Worm (Caenorhabditis elegans) whole organism, L4 larva: ENCODE measurements around the gene H35N09.1.

Experiments used
- Y48G9A.11 ChIP-seq: fragments of 200-800 bp; sonication (Bioruptor generic); IDR thresholded peaks from 2 replicates; pipeline ENCODE4 v1.3.6; 2022; ENCODE audit warnings: missing genetic modification reagents, missing genetic modification characterization, missing compliant biosample characterization
- Y75B8A.6 ChIP-seq: fragments of 200-800 bp; sonication (Bioruptor generic); IDR thresholded peaks from 2 replicates; pipeline ENCODE4 v1.3.6; 2022; ENCODE audit warnings: missing genetic modification reagents, missing genetic modification characterization, missing compliant biosample characterization
- ceh-20 ChIP-seq: fragments of 200-800 bp; sonication (Bioruptor generic); IDR thresholded peaks from 2 replicates; pipeline ENCODE4 v1.3.6; 2022; ENCODE audit warnings: missing genetic modification reagents, missing genetic modification characterization, missing compliant biosample characterization
- ceh-32 ChIP-seq: sonication (generic microtip); optimal IDR thresholded peaks from 2 replicates; lab custom pipeline; 2016; ENCODE audit warnings: mild to moderate bottlenecking, missing genetic modification characterization, missing compliant biosample characterization; ENCODE audit not compliant: poor library complexity
- ceh-44 ChIP-seq: fragments of 200-800 bp; sonication (Bioruptor generic); IDR thresholded peaks from 2 replicates; pipeline ENCODE4 v1.3.6; 2022; ENCODE audit warnings: missing genetic modification reagents, missing genetic modification characterization, missing compliant biosample characterization
- ces-1 ChIP-seq: fragments of 150-350 bp; sonication (generic microtip); optimal IDR thresholded peaks from 4 replicates; lab custom pipeline; 2014; ENCODE audit warnings: missing biosample characterization, missing genetic modification reagents, missing genetic modification characterization
- daf-12 ChIP-seq: fragments of 150-350 bp; optimal IDR thresholded peaks from 2 replicates; lab custom pipeline; 2014; ENCODE audit warnings: missing biosample characterization, missing genetic modification reagents, missing genetic modification characterization
- daf-19 ChIP-seq: fragments of 200-800 bp; sonication (Bioruptor generic); conservative IDR thresholded peaks from 2 replicates; pipeline ENCODE4 v1.3.6; 2022; ENCODE audit warnings: missing genetic modification characterization, missing compliant biosample characterization
- daf-8 ChIP-seq: fragments of 200-800 bp; sonication (Bioruptor generic); IDR thresholded peaks from 2 replicates; pipeline ENCODE4 v1.3.6; 2022; ENCODE audit warnings: missing genetic modification characterization, missing compliant biosample characterization
- dve-1 ChIP-seq: sonication (generic microtip); optimal IDR thresholded peaks from 2 replicates; lab custom pipeline; 2017; ENCODE audit warnings: antibody characterized with exemption, mild to moderate bottlenecking, missing genetic modification characterization, missing compliant biosample characterization; ENCODE audit not compliant: insufficient read depth
- egl-27 ChIP-seq: sonication (generic microtip); optimal IDR thresholded peaks from 3 replicates; lab custom pipeline; 2017; ENCODE audit warnings: missing biosample characterization, missing genetic modification reagents, missing genetic modification characterization
- egl-43 ChIP-seq: fragments of 200-800 bp; sonication (Bioruptor generic); IDR thresholded peaks from 2 replicates; pipeline ENCODE4 v1.3.6; 2022; ENCODE audit warnings: missing genetic modification reagents, missing genetic modification characterization, missing compliant biosample characterization
- gei-8 ChIP-seq: fragments of 200-800 bp; sonication (Bioruptor generic); optimal IDR thresholded peaks from 2 replicates; lab custom pipeline; 2018; ENCODE audit warnings: mild to moderate bottlenecking, missing genetic modification characterization, missing compliant biosample characterization
- hif-1 ChIP-seq, 2 experiments: sonication (generic microtip); optimal IDR thresholded peaks; 2 replicates each; lab custom pipeline; 2016 to 2017; ENCODE audit warnings: missing compliant biosample characterization in 2 of 2, missing genetic modification characterization in 2 of 2, missing genetic modification reagents in 2 of 2, missing genotype in 2 of 2, mild to moderate bottlenecking in 1 of 2
- hlh-11 ChIP-seq: fragments of 200-800 bp; sonication (Bioruptor generic); optimal IDR thresholded peaks from 2 replicates; lab custom pipeline; 2018; ENCODE audit warnings: mild to moderate bottlenecking, missing genetic modification characterization, missing compliant biosample characterization
- hmg-1.1 ChIP-seq: fragments of 200-800 bp; sonication (Bioruptor generic); IDR thresholded peaks from 2 replicates; pipeline ENCODE4 v1.3.6; 2022; ENCODE audit warnings: missing genetic modification reagents, missing genetic modification characterization, missing compliant biosample characterization
- lim-7 ChIP-seq: fragments of 200-800 bp; sonication (Bioruptor generic); IDR thresholded peaks from 2 replicates; pipeline ENCODE4 v1.3.6; 2022; ENCODE audit warnings: missing genetic modification characterization, missing compliant biosample characterization
- lin-13 ChIP-seq: fragments of 150-350 bp; optimal IDR thresholded peaks from 2 replicates; lab custom pipeline; 2014; ENCODE audit warnings: missing biosample characterization, missing genetic modification reagents, missing genetic modification characterization
- lin-15B ChIP-seq: fragments of 150-350 bp; sonication (generic microtip); optimal IDR thresholded peaks from 3 replicates; lab custom pipeline; 2014; ENCODE audit warnings: missing biosample characterization, missing genetic modification characterization
- lin-29 ChIP-seq: fragments of 200-800 bp; sonication (Bioruptor generic); IDR thresholded peaks from 2 replicates; pipeline ENCODE4 v1.3.6; 2022; ENCODE audit warnings: missing genetic modification reagents, missing genetic modification characterization, missing compliant biosample characterization
- lir-3 ChIP-seq: sonication (generic microtip); optimal IDR thresholded peaks from 2 replicates; lab custom pipeline; 2016; ENCODE audit warnings: mild to moderate bottlenecking, missing genetic modification characterization, missing compliant biosample characterization
- lsy-2 ChIP-seq, 2 experiments: fragments of 150-350 bp in 1 of 2; sonication (generic microtip) in 1 of 2; optimal IDR thresholded peaks; 2 replicates each; lab custom pipeline; 2014 to 2017; ENCODE audit warnings: missing biosample characterization in 2 of 2, missing genetic modification characterization in 2 of 2
- madf-5 ChIP-seq, 2 experiments: fragments of 200-800 bp; sonication (Bioruptor generic); IDR thresholded peaks; 2 replicates each; pipeline ENCODE4 v1.3.6; 2022; ENCODE audit warnings: missing compliant biosample characterization in 2 of 2, missing genetic modification characterization in 2 of 2
- madf-9 ChIP-seq: fragments of 200-800 bp; sonication (Bioruptor generic); conservative IDR thresholded peaks from 2 replicates; pipeline ENCODE4 v1.3.6; 2022; ENCODE audit warnings: missing genetic modification reagents, missing genetic modification characterization, missing compliant biosample characterization
- mdl-1 ChIP-seq, 2 experiments: fragments of 150-350 bp in 1 of 2; sonication (generic microtip) in 1 of 2; optimal IDR thresholded peaks; 2 replicates each; lab custom pipeline; 2014 to 2017; ENCODE audit warnings: missing biosample characterization in 2 of 2, missing genetic modification characterization in 2 of 2
- mep-1 ChIP-seq: fragments of 150-350 bp; sonication (generic microtip); optimal IDR thresholded peaks from 3 replicates; lab custom pipeline; 2014; ENCODE audit warnings: missing biosample characterization, missing genetic modification characterization
- mxl-2 ChIP-seq: fragments of 200-800 bp; sonication (Bioruptor generic); conservative IDR thresholded peaks from 2 replicates; pipeline ENCODE4 v1.3.6; 2022; ENCODE audit warnings: missing genetic modification reagents, missing genetic modification characterization, missing compliant biosample characterization
- nhr-42 ChIP-seq: fragments of 200-800 bp; sonication (Bioruptor generic); IDR thresholded peaks from 2 replicates; pipeline ENCODE4 v1.3.6; 2022; ENCODE audit warnings: missing genetic modification characterization, missing compliant biosample characterization
- nhr-48 ChIP-seq: sonication (generic microtip); optimal IDR thresholded peaks from 2 replicates; lab custom pipeline; 2016; ENCODE audit warnings: mild to moderate bottlenecking, missing genetic modification characterization, missing compliant biosample characterization
- nhr-6 ChIP-seq: fragments of 150-350 bp; optimal IDR thresholded peaks from 2 replicates; lab custom pipeline; 2014; ENCODE audit warnings: missing biosample characterization, missing genetic modification characterization
- nhr-77 ChIP-seq: fragments of 150-350 bp; optimal IDR thresholded peaks from 2 replicates; lab custom pipeline; 2014; ENCODE audit warnings: missing biosample characterization, missing genetic modification characterization
- pqm-1 ChIP-seq: sonication (generic microtip); optimal IDR thresholded peaks from 2 replicates; lab custom pipeline; 2017; ENCODE audit warnings: missing biosample characterization, missing genetic modification characterization
- set-16 ChIP-seq: fragments of 200-800 bp; sonication (Bioruptor generic); IDR thresholded peaks from 2 replicates; pipeline ENCODE4 v1.3.6; 2022; ENCODE audit warnings: missing genetic modification reagents, missing genetic modification characterization, missing compliant biosample characterization
- skn-1 ChIP-seq: fragments of 150-350 bp; optimal IDR thresholded peaks from 2 replicates; lab custom pipeline; 2014; ENCODE audit warnings: missing biosample characterization, missing genetic modification characterization
- snpc-1.2 ChIP-seq: fragments of 200-800 bp; sonication (Bioruptor generic); IDR thresholded peaks from 2 replicates; pipeline ENCODE4 v1.3.6; 2022; ENCODE audit warnings: missing genetic modification reagents, missing genetic modification characterization, missing compliant biosample characterization
- snpc-4 ChIP-seq: fragments of 150-350 bp; optimal IDR thresholded peaks from 2 replicates; lab custom pipeline; 2014; ENCODE audit warnings: missing biosample characterization, missing genetic modification characterization
- tag-97 ChIP-seq: fragments of 200-800 bp; sonication (Bioruptor generic); IDR thresholded peaks from 2 replicates; pipeline ENCODE4 v1.3.6; 2022; ENCODE audit warnings: missing genetic modification characterization, missing compliant biosample characterization
- tra-1 ChIP-seq: fragments of 200-800 bp; sonication (Bioruptor generic); IDR thresholded peaks from 2 replicates; pipeline ENCODE4 v1.3.6; 2022; ENCODE audit warnings: missing genetic modification reagents, missing genetic modification characterization, missing compliant biosample characterization
- unc-130 ChIP-seq: sonication (generic microtip); optimal IDR thresholded peaks from 2 replicates; lab custom pipeline; 2016; ENCODE audit warnings: missing genetic modification reagents, missing genetic modification characterization, missing compliant biosample characterization
- vab-7 ChIP-seq: fragments of 200-800 bp; sonication (Bioruptor generic); IDR thresholded peaks from 2 replicates; pipeline ENCODE4 v1.3.6; 2022; ENCODE audit warnings: missing genetic modification reagents, missing genetic modification characterization, missing compliant biosample characterization
- zag-1 ChIP-seq: fragments of 150-350 bp; optimal IDR thresholded peaks from 2 replicates; lab custom pipeline; 2014; ENCODE audit warnings: missing biosample characterization, missing genetic modification characterization
- ztf-11 ChIP-seq: fragments of 150-350 bp; optimal IDR thresholded peaks from 2 replicates; lab custom pipeline; 2014; ENCODE audit warnings: missing biosample characterization, missing genetic modification characterization

Gene H35N09.1

DNA sequence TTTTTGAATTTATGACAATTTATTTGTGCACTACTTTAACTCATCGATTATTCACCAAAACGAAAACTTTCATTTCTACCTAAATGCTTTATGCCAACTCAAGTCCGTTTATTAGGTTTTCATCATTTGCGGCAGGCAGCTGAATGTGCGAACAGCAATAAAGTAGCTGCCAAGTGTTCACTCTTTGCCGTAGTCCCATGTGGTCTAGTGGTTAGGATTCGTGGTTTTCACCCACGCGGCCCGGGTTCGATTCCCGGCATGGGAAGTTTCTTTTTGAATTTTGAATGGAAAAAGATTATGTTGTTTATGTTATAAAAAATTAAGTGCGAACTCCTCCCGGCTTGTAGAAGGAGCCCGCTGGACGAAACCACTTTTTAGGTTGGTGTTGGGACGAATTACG lies 41.1 kb downstream of the H35N09.1 start (continued):
- peak; percentile 83 for TF ChIP-seq hmg-1.1 (GFP tag; lab: Robert Waterston, UW)
- no peak for TF ChIP-seq ces-1
- peak; percentile 61; the same call in 1 of the 2 replicates for TF ChIP-seq Y48G9A.11 (GFP tag; lab: Robert Waterston, UW)
- TF ChIP-seq nhr-48: peak; percentile 65
- no peak for TF ChIP-seq hlh-11 (tag; lab: Kevin White, UChicago)
- 0 out of 2 replicates have a peak, but pooled peaks have one; percentile 67 for TF ChIP-seq daf-8 (GFP tag; lab: Robert Waterston, UW)
- peak; percentile 51 for TF ChIP-seq mep-1 (tag; lab: Kevin White, UChicago)
- TF ChIP-seq set-16 (GFP tag; lab: Robert Waterston, UW): 0 out of 2 replicates have a peak, but pooled peaks have one; percentile 12
- TF ChIP-seq lim-7 (GFP tag; lab: Robert Waterston, UW): peak; percentile 94
- peak; percentile 62; the same call in 1 of the 2 replicates for TF ChIP-seq ceh-20 (GFP tag; lab: Robert Waterston, UW)
- peak; percentile 89 for TF ChIP-seq vab-7 (GFP tag; lab: Robert Waterston, UW)
- TF ChIP-seq gei-8 (GFP tag; lab: Kevin White, UChicago): peak; percentile 78
- peak in 1 of 2 experiments; percentile 24 for TF ChIP-seq mdl-1 (tag; optimal IDR thresholded peaks at IDR 0.05; lab: Kevin White, UChicago)
- TF ChIP-seq mxl-2 (GFP tag; lab: Robert Waterston, UW): peak; percentile 80
- 0 out of 4 replicates have a peak, but pooled peaks have one; percentile 69 to 70 for TF ChIP-seq madf-5 (GFP tag; IDR thresholded peaks at IDR 0.05; lab: Robert Waterston, UW)
- no peak for TF ChIP-seq skn-1 (tag; lab: Kevin White, UChicago)
- TF ChIP-seq lin-15B: no peak
- 0 out of 2 replicates have a peak, but pooled peaks have one; percentile 24 for TF ChIP-seq lin-29 (GFP tag; lab: Robert Waterston, UW)
- peak in 1 of 2 experiments; percentile 30 for TF ChIP-seq hif-1 (tag; optimal IDR thresholded peaks at IDR 0.05; lab: Kevin White, UChicago)
- peak; percentile 59; the same call in 1 of the 2 replicates for TF ChIP-seq Y75B8A.6 (GFP tag; lab: Robert Waterston, UW)
- no peak for TF ChIP-seq pqm-1 (tag; lab: Kevin White, UChicago)
- no peak for TF ChIP-seq zag-1 (tag; lab: Kevin White, UChicago)
- peak; percentile 92 for TF ChIP-seq snpc-1.2 (GFP tag; lab: Robert Waterston, UW)
- peak in 1 of 2 experiments; percentile 61 for TF ChIP-seq lsy-2 (tag; optimal IDR thresholded peaks at IDR 0.05; lab: Kevin White, UChicago)
- peak; percentile 88 for TF ChIP-seq ceh-44 (GFP tag; lab: Robert Waterston, UW)
- peak; percentile 71 for TF ChIP-seq tra-1 (GFP tag; lab: Robert Waterston, UW)
- TF ChIP-seq egl-27 (tag; lab: Kevin White, UChicago): no peak
- TF ChIP-seq nhr-6 (tag; lab: Kevin White, UChicago): no peak
- no peak for TF ChIP-seq ztf-11 (tag; lab: Kevin White, UChicago)
- no peak for TF ChIP-seq snpc-4 (tag; lab: Kevin White, UChicago)
- peak; percentile 77 for TF ChIP-seq madf-9 (GFP tag; lab: Robert Waterston, UW)
- TF ChIP-seq lin-13 (GFP tag; lab: Kevin White, UChicago): peak; percentile 39
- no peak for TF ChIP-seq tag-97 (GFP tag; lab: Robert Waterston, UW)
- TF ChIP-seq nhr-42 (GFP tag; lab: Robert Waterston, UW): peak; percentile 74; the same call in 1 of the 2 replicates
- TF ChIP-seq dve-1 (tag; lab: Kevin White, UChicago): peak; percentile 56
- TF ChIP-seq nhr-77 (tag; lab: Kevin White, UChicago): no peak
- TF ChIP-seq egl-43 (GFP tag; lab: Robert Waterston, UW): peak; percentile 96
- TF ChIP-seq lir-3 (tag; lab: Kevin White, UChicago): peak; percentile 31
- peak; percentile 38 for TF ChIP-seq unc-130 (GFP tag; lab: Kevin White, UChicago)
- TF ChIP-seq daf-19 (GFP tag; lab: Robert Waterston, UW): peak; percentile 81
- no peak for TF ChIP-seq daf-12 (tag; lab: Kevin White, UChicago)
- TF ChIP-seq ceh-32 (tag; lab: Kevin White, UChicago): no peak
